Fruit fly (Drosophila melanogaster) whole organism, prepupa: ENCODE data around the gene mub.

Source experiments
- CG10631 ChIP-seq: fragments of 200-800 bp; sonication (Bioruptor generic); optimal IDR thresholded peaks from 2 replicates; lab custom pipeline; 2016; ENCODE audit warnings: missing biosample characterization, missing genetic modification characterization
- CG10669 ChIP-seq: fragments of 200-800 bp; sonication (Bioruptor generic); optimal IDR thresholded peaks from 3 replicates; lab custom pipeline; 2018; ENCODE audit warnings: missing biosample characterization, mild to moderate bottlenecking, missing genetic modification characterization, moderate library complexity
- CG11294 ChIP-seq: fragments of 200-800 bp; sonication (Bioruptor generic); IDR thresholded peaks from 2 replicates; pipeline ENCODE4 v1.3.6; 2022; ENCODE audit warnings: missing biosample characterization, missing genetic modification characterization
- CG11762 ChIP-seq: fragments of 200-800 bp; sonication (Bioruptor generic); optimal IDR thresholded peaks from 3 replicates; lab custom pipeline; 2016; ENCODE audit warnings: missing biosample characterization, missing genetic modification characterization; ENCODE audit not compliant: insufficient read depth
- CG11902 ChIP-seq: fragments of 200-800 bp; sonication (Bioruptor generic); optimal IDR thresholded peaks from 3 replicates; lab custom pipeline; 2016; ENCODE audit warnings: missing biosample characterization, missing genetic modification characterization
- CG1621 ChIP-seq: fragments of 200-800 bp; sonication (Bioruptor generic); optimal IDR thresholded peaks from 3 replicates; lab custom pipeline; 2018; ENCODE audit warnings: missing biosample characterization, mild to moderate bottlenecking, missing genetic modification characterization
- CG16779 ChIP-seq: fragments of 200-800 bp; sonication (Bioruptor generic); optimal IDR thresholded peaks from 3 replicates; lab custom pipeline; 2017; ENCODE audit warnings: missing biosample characterization, mild to moderate bottlenecking, missing genetic modification characterization
- CG31627 ChIP-seq: fragments of 200-800 bp; sonication (Bioruptor generic); optimal IDR thresholded peaks from 3 replicates; lab custom pipeline; 2016; ENCODE audit warnings: missing biosample characterization, missing genetic modification characterization
- CG32006 ChIP-seq: fragments of 200-800 bp; sonication (Bioruptor generic); optimal IDR thresholded peaks from 3 replicates; lab custom pipeline; 2017; ENCODE audit warnings: missing biosample characterization, mild to moderate bottlenecking, missing genetic modification characterization
- CG34406 ChIP-seq: fragments of 200-800 bp; sonication (Bioruptor generic); optimal IDR thresholded peaks from 3 replicates; lab custom pipeline; 2016; ENCODE audit warnings: missing biosample characterization, missing genetic modification characterization
- CG4318 ChIP-seq: fragments of 200-800 bp; sonication (Bioruptor generic); optimal IDR thresholded peaks from 3 replicates; lab custom pipeline; 2017; ENCODE audit warnings: missing biosample characterization, mild to moderate bottlenecking, missing genetic modification characterization
- CG6163 ChIP-seq: fragments of 200-800 bp; sonication (Bioruptor generic); IDR thresholded peaks from 3 replicates; pipeline ENCODE4 v1.3.6; 2022; ENCODE audit warnings: missing biosample characterization, missing genetic modification characterization
- CG6276 ChIP-seq: fragments of 200-800 bp; sonication (Bioruptor generic); optimal IDR thresholded peaks from 2 replicates; lab custom pipeline; 2017; ENCODE audit warnings: missing biosample characterization, mild to moderate bottlenecking, missing genetic modification characterization
- CG6808 ChIP-seq: fragments of 200-800 bp; sonication (Bioruptor generic); optimal IDR thresholded peaks from 3 replicates; lab custom pipeline; 2017; ENCODE audit warnings: missing biosample characterization, missing genetic modification characterization, mild to moderate bottlenecking, moderate library complexity, missing genetic modification reagents
- CG6854 ChIP-seq: fragments of 200-800 bp; sonication (Bioruptor generic); optimal IDR thresholded peaks from 2 replicates; lab custom pipeline; 2017; ENCODE audit warnings: missing biosample characterization, mild to moderate bottlenecking, missing genetic modification characterization
- CG7368 ChIP-seq: fragments of 200-800 bp; sonication (Bioruptor generic); optimal IDR thresholded peaks from 3 replicates; lab custom pipeline; 2016; ENCODE audit warnings: missing biosample characterization, missing genetic modification characterization
- CG8119 ChIP-seq: fragments of 200-800 bp; sonication (Bioruptor generic); IDR thresholded peaks from 3 replicates; pipeline ENCODE4 v1.3.6; 2022; ENCODE audit warnings: missing biosample characterization, missing genetic modification characterization
- CG8319 ChIP-seq: fragments of 200-800 bp; sonication (Bioruptor generic); optimal IDR thresholded peaks from 3 replicates; lab custom pipeline; 2016; ENCODE audit warnings: missing biosample characterization, missing genetic modification characterization
- CG9139 ChIP-seq: fragments of 200-800 bp; sonication (Bioruptor generic); optimal IDR thresholded peaks from 3 replicates; lab custom pipeline; 2017; ENCODE audit warnings: missing biosample characterization, mild to moderate bottlenecking, missing genetic modification characterization
- Eip78C ChIP-seq: fragments of 200-800 bp; sonication (Bioruptor generic); peaks from one replicate; lab custom pipeline; 2016; ENCODE audit warnings: missing biosample characterization, missing genetic modification characterization
- Eip93F ChIP-seq: fragments of 200-800 bp; sonication (Bioruptor generic); optimal IDR thresholded peaks from 2 replicates; lab custom pipeline; 2016; ENCODE audit warnings: missing biosample characterization, mild to moderate bottlenecking, missing genetic modification characterization
- Ets96B ChIP-seq: fragments of 200-800 bp; optimal IDR thresholded peaks from 2 replicates; lab custom pipeline; 2019; ENCODE audit warnings: missing biosample characterization, mild to moderate bottlenecking, missing genetic modification characterization, moderate library complexity
- Gug ChIP-seq: fragments of 200-800 bp; sonication (Bioruptor generic); IDR thresholded peaks from 2 replicates; pipeline ENCODE4 v1.3.6; 2022; ENCODE audit warnings: missing biosample characterization, missing genetic modification characterization
- Hr38 ChIP-seq: sonication (Bioruptor generic); optimal IDR thresholded peaks from 2 replicates; lab custom pipeline; 2016; ENCODE audit warnings: missing biosample characterization, missing genetic modification characterization
- Hr39 ChIP-seq: fragments of 200-800 bp; sonication (Bioruptor generic); optimal IDR thresholded peaks from 2 replicates; lab custom pipeline; 2016; ENCODE audit warnings: missing biosample characterization, missing genetic modification characterization
- Hr4 ChIP-seq: fragments of 200-800 bp; sonication (Bioruptor generic); optimal IDR thresholded peaks from 3 replicates; lab custom pipeline; 2016; ENCODE audit warnings: missing biosample characterization, missing genetic modification characterization
- Lpt ChIP-seq: fragments of 200-800 bp; sonication (Bioruptor generic); optimal IDR thresholded peaks from 3 replicates; lab custom pipeline; 2016; ENCODE audit warnings: missing biosample characterization, missing genetic modification characterization
- OdsH ChIP-seq: fragments of 200-800 bp; sonication (Bioruptor generic); optimal IDR thresholded peaks from 3 replicates; lab custom pipeline; 2016; ENCODE audit warnings: missing biosample characterization, missing genetic modification characterization
- Sox15 ChIP-seq: fragments of 200-800 bp; sonication (Bioruptor generic); optimal IDR thresholded peaks from 3 replicates; lab custom pipeline; 2016; ENCODE audit warnings: missing biosample characterization, missing genetic modification characterization
- achi ChIP-seq: fragments of 200-800 bp; sonication (Bioruptor generic); optimal IDR thresholded peaks from 3 replicates; lab custom pipeline; 2016; ENCODE audit warnings: missing biosample characterization, missing genetic modification characterization
- acj6 ChIP-seq: fragments of 200-800 bp; sonication (Bioruptor generic); optimal IDR thresholded peaks from 3 replicates; lab custom pipeline; 2016; ENCODE audit warnings: missing biosample characterization, missing genetic modification characterization
- cyc ChIP-seq: fragments of 200-800 bp; sonication (Bioruptor generic); optimal IDR thresholded peaks from 3 replicates; lab custom pipeline; 2016; ENCODE audit warnings: missing biosample characterization, missing genetic modification characterization
- dac ChIP-seq: fragments of 200-800 bp; sonication (Bioruptor generic); optimal IDR thresholded peaks from 2 replicates; lab custom pipeline; 2017; ENCODE audit warnings: missing biosample characterization, mild to moderate bottlenecking, missing genetic modification characterization
- dsx ChIP-seq: fragments of 200-800 bp; optimal IDR thresholded peaks from 3 replicates; lab custom pipeline; 2019; ENCODE audit warnings: missing biosample characterization, mild to moderate bottlenecking, missing genetic modification characterization, moderate library complexity; ENCODE audit not compliant: poor library complexity, severe bottlenecking
- eg ChIP-seq: fragments of 200-800 bp; sonication (Bioruptor generic); IDR thresholded peaks from 3 replicates; pipeline ENCODE4 v1.3.6; 2022; ENCODE audit warnings: missing biosample characterization, missing genetic modification characterization
- fd59A ChIP-seq: fragments of 200-800 bp; sonication (Bioruptor generic); optimal IDR thresholded peaks from 2 replicates; lab custom pipeline; 2017; ENCODE audit warnings: missing biosample characterization, mild to moderate bottlenecking, missing genetic modification characterization, missing genetic modification reagents
- fd85E ChIP-seq: fragments of 200-800 bp; sonication (Bioruptor generic); optimal IDR thresholded peaks from 3 replicates; lab custom pipeline; 2016; ENCODE audit warnings: missing biosample characterization, missing genetic modification characterization
- lz ChIP-seq: fragments of 200-800 bp; sonication (Bioruptor generic); optimal IDR thresholded peaks from 3 replicates; lab custom pipeline; 2016; ENCODE audit warnings: missing biosample characterization, missing genetic modification characterization
- pdm3 ChIP-seq: fragments of 200-800 bp; sonication (Bioruptor generic); optimal IDR thresholded peaks from 3 replicates; lab custom pipeline; 2016; ENCODE audit warnings: missing biosample characterization, missing genetic modification characterization
- salr ChIP-seq, 2 experiments: fragments of 200-800 bp; sonication (Bioruptor generic); optimal IDR thresholded peaks; 3 replicates each; lab custom pipeline; 2016 to 2018; ENCODE audit warnings: missing biosample characterization in 2 of 2, missing genetic modification characterization in 2 of 2, mild to moderate bottlenecking in 1 of 2
- spab ChIP-seq: fragments of 200-800 bp; sonication (Bioruptor generic); optimal IDR thresholded peaks from 2 replicates; lab custom pipeline; 2017; ENCODE audit warnings: missing biosample characterization, mild to moderate bottlenecking, missing genetic modification characterization, missing genetic modification reagents
- ss ChIP-seq, 2 experiments: fragments of 200-800 bp; sonication (Bioruptor generic); optimal IDR thresholded peaks; 2 replicates in 1 of 2; 3 replicates in 1 of 2; lab custom pipeline; 2017 to 2018; ENCODE audit warnings: mild to moderate bottlenecking in 2 of 2, missing biosample characterization in 2 of 2, missing genetic modification characterization in 2 of 2, moderate library complexity in 1 of 2
- svp ChIP-seq: fragments of 200-800 bp; sonication (Bioruptor generic); peaks from one replicate; lab custom pipeline; 2016; ENCODE audit warnings: missing biosample characterization, missing genetic modification characterization
- topi ChIP-seq: fragments of 200-800 bp; sonication (Bioruptor generic); optimal IDR thresholded peaks from 3 replicates; lab custom pipeline; 2016; ENCODE audit warnings: missing biosample characterization, missing genetic modification characterization
- vri ChIP-seq: fragments of 200-800 bp; sonication (Bioruptor generic); optimal IDR thresholded peaks from 3 replicates; lab custom pipeline; 2016; ENCODE audit warnings: missing biosample characterization, mild to moderate bottlenecking, missing genetic modification characterization

Gene mub

dm6 chr3L:21893697-21894099, 49.1 kb downstream of the mub start:
- peak; percentile 66 for TF ChIP-seq svp (GFP tag; lab: Kevin White, UChicago)
- TF ChIP-seq CG10669 (GFP tag; lab: Kevin White, UChicago), result no peak
- TF ChIP-seq dsx (GFP tag; lab: Kevin White, UChicago), result peak; percentile 58
- peak; percentile 48 for TF ChIP-seq vri (GFP tag; lab: Kevin White, UChicago)
- TF ChIP-seq Lpt, result peak; percentile 67
- no peak for TF ChIP-seq CG6854 (GFP tag; lab: Kevin White, UChicago)
- peak; percentile 33 for TF ChIP-seq CG9139
- peak; percentile 55 for TF ChIP-seq CG1621 (tag; lab: Kevin White, UChicago)
- 0 out of 3 replicates have a peak, but pooled peaks have one; percentile 23 for TF ChIP-seq eg (GFP tag; lab: Robert Waterston, UW)
- TF ChIP-seq cyc (GFP tag; lab: Kevin White, UChicago), result no peak
- TF ChIP-seq ss (GFP tag; optimal IDR thresholded peaks at IDR 0.05; lab: Kevin White, UChicago), result peak; percentile 49 to 80
- no peak for TF ChIP-seq Hr39 (GFP tag; lab: Kevin White, UChicago)
- TF ChIP-seq Gug (GFP tag; lab: Robert Waterston, UW), result peak; percentile 13; the same call in 1 of the 2 replicates
- no peak for TF ChIP-seq achi (GFP tag; lab: Kevin White, UChicago)

dm6 chr3L:21894100-21894499, 49.5 kb downstream of the mub start:
- TF ChIP-seq CG34406 (GFP tag; lab: Kevin White, UChicago) (no peak), CG10631 (peak; percentile 49), dac (GFP tag; lab: Kevin White, UChicago) (peak; percentile 17), achi (GFP tag; lab: Kevin White, UChicago) (peak; percentile 11), salr (GFP tag; optimal IDR thresholded peaks at IDR 0.05; lab: Kevin White, UChicago) (peak in 1 of 2 experiments; percentile 52), pdm3 (peak; percentile 46), topi (GFP tag; lab: Kevin White, UChicago) (no peak), OdsH (peak; percentile 36), Hr4 (GFP tag; lab: Kevin White, UChicago) (peak; percentile 36), CG4318 (GFP tag; lab: Kevin White, UChicago) (peak; percentile 27), CG11902 (GFP tag; lab: Kevin White, UChicago) (no peak), CG32006 (GFP tag; lab: Kevin White, UChicago) (peak; percentile 68), CG8119 (GFP tag; lab: Robert Waterston, UW) (peak; percentile 39; the same call in 1 of the 3 replicates), fd59A (GFP tag; lab: Kevin White, UChicago) (peak; percentile 2)

- TF ChIP-seq spab (GFP tag; lab: Kevin White, UChicago) (peak; percentile 35), CG11902 (GFP tag; lab: Kevin White, UChicago) (no peak), Hr38 (GFP tag; lab: Kevin White, UChicago) (no peak), CG6163 (peak; percentile 75), CG10669 (GFP tag; lab: Kevin White, UChicago) (peak; percentile 0), Eip78C (GFP tag; lab: Kevin White, UChicago) (peak; percentile 90), CG11762 (no peak), dac (GFP tag; lab: Kevin White, UChicago) (peak; percentile 29), cyc (GFP tag; lab: Kevin White, UChicago) (peak; percentile 18), CG10631 (no peak), eg (GFP tag; lab: Robert Waterston, UW) (0 out of 3 replicates have a peak, but pooled peaks have one; percentile 41), fd59A (GFP tag; lab: Kevin White, UChicago) (no peak), fd85E (GFP tag; lab: Kevin White, UChicago) (peak; percentile 15), Eip93F (no peak), achi (GFP tag; lab: Kevin White, UChicago) (no peak), CG8319 (GFP tag; lab: Kevin White, UChicago) (no peak), CG11294 (no peak), CG32006 (GFP tag; lab: Kevin White, UChicago) (no peak), Ets96B (tag; lab: Kevin White, UChicago) (peak; percentile 22), Hr39 (GFP tag; lab: Kevin White, UChicago) (no peak), topi (GFP tag; lab: Kevin White, UChicago) (peak; percentile 9), CG6808 (GFP tag; lab: Kevin White, UChicago) (peak; percentile 56), CG1621 (tag; lab: Kevin White, UChicago) (peak; percentile 75), CG6276 (peak; percentile 7), CG16779 (tag; lab: Kevin White, UChicago) (peak; percentile 55), CG6854 (GFP tag; lab: Kevin White, UChicago) (peak; percentile 0), ss (GFP tag; optimal IDR thresholded peaks at IDR 0.05; lab: Kevin White, UChicago) (peak; percentile 74 to 79), CG7368 (GFP tag; lab: Kevin White, UChicago) (peak; percentile 18), Sox15 (no peak), CG34406 (GFP tag; lab: Kevin White, UChicago) (no peak), lz (GFP tag; lab: Kevin White, UChicago) (no peak), acj6 (peak; percentile 10), CG31627 (GFP tag; lab: Kevin White, UChicago) (no peak), Hr4 (GFP tag; lab: Kevin White, UChicago) (no peak)
Observed at dm6 chr3L:21894774-21895173, 50.2 kb downstream of the mub start.
